ENCODE assay signal across 2 worm cellular contexts in the genomic region with DNA sequence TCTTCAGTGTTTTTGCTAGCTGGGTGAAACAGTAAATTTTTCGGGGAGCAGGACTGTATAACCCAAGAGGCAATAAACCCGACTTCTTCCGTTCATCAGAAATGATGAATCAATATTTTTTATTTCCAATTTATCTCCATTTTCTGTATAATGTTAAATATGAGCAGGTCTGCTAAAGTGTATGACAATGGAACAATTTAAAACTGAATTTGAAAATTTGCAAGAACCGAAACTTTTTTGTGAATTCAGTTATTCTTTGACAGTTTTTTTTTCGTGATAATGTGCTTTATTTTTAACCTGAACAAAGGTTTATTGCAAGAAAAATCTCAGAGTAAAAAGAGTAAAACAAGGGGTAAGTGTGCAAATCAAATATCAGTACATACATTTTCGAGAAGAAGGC.
TF ChIP-seq lines count a peak whose summit lies in the region.

No protein-coding gene starts in this region.

TF ChIP-seq in whole organism, L4 larva, 104 proteins besides CTCF, POLR2A, EP300 and RAD21:
- TF ChIP-seq lin-1 (GFP tag; IDR thresholded peaks at IDR 0.05; lab: Robert Waterston, UW), result no peak
- TF ChIP-seq snpc-1.2 (GFP tag; IDR thresholded peaks at IDR 0.05; lab: Robert Waterston, UW), result 0 out of 2 replicates have a peak, but pooled peaks have one; percentile 47
- no peak for TF ChIP-seq nhr-48 (tag; optimal IDR thresholded peaks at IDR 0.05; lab: Kevin White, UChicago)
- TF ChIP-seq vab-7 (GFP tag; IDR thresholded peaks at IDR 0.05; lab: Robert Waterston, UW), result no peak
- no peak for TF ChIP-seq daf-8 (GFP tag; IDR thresholded peaks at IDR 0.05; lab: Robert Waterston, UW)
- TF ChIP-seq T20F7.1 (GFP tag; optimal IDR thresholded peaks at IDR 0.05; lab: Kevin White, UChicago), result no peak

TF ChIP-seq in whole organism, young adult, 124 proteins besides CTCF, POLR2A, EP300 and RAD21:
- TF ChIP-seq ceh-58 (GFP tag; IDR thresholded peaks at IDR 0.05; lab: Robert Waterston, UW) (no peak), Y79H2A.3 (GFP tag; conservative IDR thresholded peaks at IDR 0.05; lab: Robert Waterston, UW) (0 out of 2 replicates have a peak, but pooled peaks have one; percentile 66), B0035.1 (tag; optimal IDR thresholded peaks at IDR 0.05; lab: Kevin White, UChicago) (no peak), madf-10 (tag; optimal IDR thresholded peaks at IDR 0.05; lab: Kevin White, UChicago) (no peak), ceh-100 (GFP tag; IDR thresholded peaks at IDR 0.05; lab: Robert Waterston, UW) (no peak), K12H6.12 (tag; optimal IDR thresholded peaks at IDR 0.05; lab: Kevin White, UChicago) (no peak), C17E4.6 (GFP tag; IDR thresholded peaks at IDR 0.05; lab: Robert Waterston, UW) (no peak), let-607 (tag; optimal IDR thresholded peaks at IDR 0.05; lab: Kevin White, UChicago) (no peak), ZK185.1 (tag; optimal IDR thresholded peaks at IDR 0.05; lab: Kevin White, UChicago; ENCODE audit: poor library complexity, severe bottlenecking) (no peak), dpl-1 (GFP tag; optimal IDR thresholded peaks at IDR 0.05; lab: Kevin White, UChicago) (no peak), sptf-2 (GFP tag; optimal IDR thresholded peaks at IDR 0.05; lab: Kevin White, UChicago) (no peak), snpc-4 (GFP tag; optimal IDR thresholded peaks at IDR 0.05; lab: Kevin White, UChicago) (peak; percentile 41), snpc-4 (tag; optimal IDR thresholded peaks at IDR 0.05; lab: Kevin White, UChicago) (peak in 2 of 4 experiments; percentile 39 to 86), unc-130 (GFP tag; optimal IDR thresholded peaks at IDR 0.05; lab: Kevin White, UChicago) (no peak), attf-6 (GFP tag; IDR thresholded peaks at IDR 0.05; lab: Robert Waterston, UW) (peak; percentile 81), aptf-2 (GFP tag; conservative IDR thresholded peaks at IDR 0.05; lab: Robert Waterston, UW) (no peak), nhr-179 (tag; optimal IDR thresholded peaks at IDR 0.05; lab: Kevin White, UChicago) (no peak), hmg-1.2 (GFP tag; IDR thresholded peaks at IDR 0.05; lab: Robert Waterston, UW) (no peak), snpc-1.3 (tag; optimal IDR thresholded peaks at IDR 0.05; lab: Kevin White, UChicago; ENCODE audit: insufficient read depth) (peak; percentile 32), bed-1 (GFP tag; IDR thresholded peaks at IDR 0.05; lab: Robert Waterston, UW) (no peak), somi-1 (GFP tag; optimal IDR thresholded peaks at IDR 0.05; lab: Kevin White, UChicago) (no peak), nfya-2 (GFP tag; IDR thresholded peaks at IDR 0.05; lab: Robert Waterston, UW) (no peak), ekl-4 (GFP tag; IDR thresholded peaks at IDR 0.05; lab: Robert Waterston, UW) (peak; percentile 20; the same call in 1 of the 2 replicates), tbp1 (GFP tag; optimal IDR thresholded peaks at IDR 0.05; lab: Kevin White, UChicago) (peak; percentile 26), lin-40 (tag; optimal IDR thresholded peaks at IDR 0.05; lab: Kevin White, UChicago) (no peak), madf-6 (GFP tag; IDR thresholded peaks at IDR 0.05; lab: Robert Waterston, UW) (peak; percentile 15; the same call in 1 of the 2 replicates), cebp-2 (GFP tag; IDR thresholded peaks at IDR 0.05; lab: Robert Waterston, UW) (no peak), mes-4 (tag; optimal IDR thresholded peaks at IDR 0.05; lab: Kevin White, UChicago) (no peak), rec-8 (tag; optimal IDR thresholded peaks at IDR 0.05; lab: Kevin White, UChicago) (no peak), dpff-1 (tag; optimal IDR thresholded peaks at IDR 0.05; lab: Kevin White, UChicago) (no peak), gei-17 (GFP tag; optimal IDR thresholded peaks at IDR 0.05; lab: Kevin White, UChicago) (no peak), ceh-91 (GFP tag; IDR thresholded peaks at IDR 0.05; lab: Robert Waterston, UW) (no peak), aptf-3 (GFP tag; IDR thresholded peaks at IDR 0.05; lab: Robert Waterston, UW) (no peak), rpc-1 (optimal IDR thresholded peaks at IDR 0.05; lab: Kevin White, UChicago) (no peak), rpc-1 (tag; optimal IDR thresholded peaks at IDR 0.05; lab: Kevin White, UChicago) (no peak), nhr-80 (tag; optimal IDR thresholded peaks at IDR 0.05; lab: Kevin White, UChicago) (no peak), nhr-120 (GFP tag; IDR thresholded peaks at IDR 0.05; lab: Robert Waterston, UW) (no peak), hsf-1 (GFP tag; IDR thresholded peaks at IDR 0.05; lab: Robert Waterston, UW) (no peak), Y95B8A.8 (GFP tag; IDR thresholded peaks at IDR 0.05; lab: Robert Waterston, UW) (no peak)

Comparison
In these comparisons a context has a peak if more than half of its experiments do, and no peak if none do; other contexts are left out.
1. Of the 7 proteins assayed by ChIP-seq in both whole organism, young adult and whole organism, L4 larva: peak only in whole organism, young adult: snpc-4; only in whole organism, L4 larva: none; in both: none; in neither: 6.